Worm (Caenorhabditis elegans): ENCODE measurements around the gene lat-2.

Gene lat-2

DNA sequence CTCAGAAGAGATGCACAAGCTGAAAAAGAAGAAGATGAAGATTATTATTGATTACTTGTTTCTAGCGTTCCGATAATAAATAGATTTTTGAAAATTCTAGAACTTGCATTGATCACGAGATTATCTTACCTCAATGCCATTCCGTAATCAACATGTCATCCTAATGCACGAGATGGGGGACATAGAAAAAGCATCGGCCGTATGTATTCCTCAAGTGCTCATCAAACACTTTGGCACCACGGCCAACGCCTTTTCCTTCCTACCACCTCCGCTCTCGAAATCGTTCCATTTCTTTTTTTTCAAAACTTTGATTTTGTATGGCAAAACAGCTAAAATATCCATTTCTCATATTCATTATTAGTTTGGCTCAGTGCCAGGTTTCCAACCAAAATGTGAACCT, at the start of gene lat-2:
Gene lat-2 (plus strand): TSS at position 301 of the 400 bp plus-strand sequence.
- TF ChIP-seq fkh-2 (tag; optimal IDR thresholded peaks at IDR 0.05) (no peak), ztf-4 (tag; optimal IDR thresholded peaks at IDR 0.05) (no peak), elt-3 (tag; optimal IDR thresholded peaks at IDR 0.05) (no peak), ama-1 (optimal IDR thresholded peaks at IDR 0.05) (no peak), nhr-28 (tag; optimal IDR thresholded peaks at IDR 0.05) (no peak), daf-12 (tag; optimal IDR thresholded peaks at IDR 0.05) (no peak), ceh-9 (tag; optimal IDR thresholded peaks at IDR 0.05) (no peak), fkh-10 (GFP tag; optimal IDR thresholded peaks at IDR 0.05) (no peak), pha-4 (tag; optimal IDR thresholded peaks at IDR 0.05) (no peak), nhr-25 (tag; optimal IDR thresholded peaks at IDR 0.05) (no peak), ceh-82 (tag; optimal IDR thresholded peaks at IDR 0.05) (no peak), elt-1 (tag; optimal IDR thresholded peaks at IDR 0.05) (no peak), egl-5 (tag; optimal IDR thresholded peaks at IDR 0.05) (no peak), nhr-23 (tag; optimal IDR thresholded peaks at IDR 0.05) (no peak), lin-39 (tag; optimal IDR thresholded peaks at IDR 0.05) (no peak), pqm-1 (tag; optimal IDR thresholded peaks at IDR 0.05) (no peak), nhr-67 (tag; optimal IDR thresholded peaks at IDR 0.05) (no peak), tbx-2 (tag; optimal IDR thresholded peaks at IDR 0.05) (no peak), hmg-11 (tag; optimal IDR thresholded peaks at IDR 0.05) (no peak)

DNA sequence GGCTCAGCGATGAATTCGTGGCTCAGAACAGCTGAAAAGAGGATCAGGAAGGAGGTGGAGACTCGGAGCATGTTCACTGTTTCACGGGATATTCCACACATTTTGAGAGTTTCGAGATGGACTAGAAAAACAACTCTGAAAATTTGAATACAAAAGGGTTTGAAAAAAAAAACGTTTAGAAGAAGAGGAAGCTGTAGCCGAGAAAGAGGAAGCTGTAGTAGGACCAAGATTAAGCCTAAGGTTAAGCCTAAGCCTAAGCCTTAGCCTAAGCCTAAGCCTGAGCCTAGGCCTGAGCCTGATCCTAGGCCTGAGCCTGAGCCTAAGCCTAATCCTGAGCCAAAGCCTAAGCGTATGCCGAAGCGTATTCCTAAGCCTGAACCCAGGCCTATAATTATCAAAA, 46.8 kb upstream of the lat-2 start, which contains the start of gene plep-1:
Gene plep-1 (minus strand): TSS at position 101 of the 400 bp plus-strand sequence.
- TF ChIP-seq ceh-82 (tag; optimal IDR thresholded peaks at IDR 0.05) (no peak), eor-1 (tag; optimal IDR thresholded peaks at IDR 0.05) (no peak), lin-39 (tag; optimal IDR thresholded peaks at IDR 0.05) (no peak), unc-62 (GFP tag; optimal IDR thresholded peaks at IDR 0.05) (no peak), jun-1 (tag; optimal IDR thresholded peaks at IDR 0.05) (no peak), ztf-11 (tag; optimal IDR thresholded peaks at IDR 0.05) (no peak), nhr-25 (tag; optimal IDR thresholded peaks at IDR 0.05) (no peak), nhr-23 (tag; optimal IDR thresholded peaks at IDR 0.05) (no peak), unc-39 (tag; optimal IDR thresholded peaks at IDR 0.05) (no peak), egl-27 (tag; optimal IDR thresholded peaks at IDR 0.05) (no peak), nfya-1 (tag; optimal IDR thresholded peaks at IDR 0.05; ENCODE audit: insufficient read depth) (no peak), ceh-9 (tag; optimal IDR thresholded peaks at IDR 0.05) (no peak), nhr-28 (tag; optimal IDR thresholded peaks at IDR 0.05) (no peak), fos-1 (tag; optimal IDR thresholded peaks at IDR 0.05) (no peak), elt-2 (tag; optimal IDR thresholded peaks at IDR 0.05) (no peak), pha-4 (tag; optimal IDR thresholded peaks at IDR 0.05) (no peak), tbx-2 (tag; optimal IDR thresholded peaks at IDR 0.05) (no peak)

DNA sequence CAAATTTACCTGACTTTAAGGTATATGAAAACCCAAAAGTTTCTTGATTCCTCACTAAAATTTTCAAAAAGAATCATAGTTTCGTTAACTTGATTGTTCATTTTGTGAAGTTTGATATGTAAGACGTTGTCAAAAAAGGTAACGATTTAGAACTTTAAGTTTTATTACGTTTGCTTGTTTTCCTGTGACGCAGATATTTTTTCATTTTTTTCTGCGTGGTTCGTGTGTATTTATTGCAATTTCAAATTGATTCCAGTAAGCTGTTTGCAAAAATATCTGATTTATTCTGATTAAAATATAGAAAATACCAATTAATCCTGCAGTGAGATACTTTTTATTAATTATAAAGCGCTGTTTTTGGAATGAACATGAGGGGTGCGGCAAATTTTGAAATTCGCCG, 42.9 kb upstream of the lat-2 start, which contains the start of gene srw-40:
Gene srw-40 (minus strand): TSS at position 101 of the 400 bp plus-strand sequence.
- no peak for TF ChIP-seq ceh-9 (tag; optimal IDR thresholded peaks at IDR 0.05)
- TF ChIP-seq lin-39 (tag; optimal IDR thresholded peaks at IDR 0.05): no peak
- no peak for TF ChIP-seq lsy-12 (tag; optimal IDR thresholded peaks at IDR 0.05)
- no peak for TF ChIP-seq hmg-11 (tag; optimal IDR thresholded peaks at IDR 0.05)
- no peak for TF ChIP-seq nhr-77 (tag; optimal IDR thresholded peaks at IDR 0.05)
- no peak for TF ChIP-seq pha-4 (tag; optimal IDR thresholded peaks at IDR 0.05)
- no peak for TF ChIP-seq nhr-12 (tag; optimal IDR thresholded peaks at IDR 0.05)
- no peak for TF ChIP-seq skn-1 (tag; optimal IDR thresholded peaks at IDR 0.05)
- no peak for TF ChIP-seq ceh-16 (tag; optimal IDR thresholded peaks at IDR 0.05)
- no peak for TF ChIP-seq ztf-4 (tag; optimal IDR thresholded peaks at IDR 0.05)
- no peak for TF ChIP-seq nhr-67 (tag; optimal IDR thresholded peaks at IDR 0.05)
- no peak for TF ChIP-seq nhr-43 (tag; optimal IDR thresholded peaks at IDR 0.05; ENCODE audit: poor library complexity, severe bottlenecking)
- no peak for TF ChIP-seq jun-1 (tag; optimal IDR thresholded peaks at IDR 0.05)
- TF ChIP-seq sea-2 (GFP tag; optimal IDR thresholded peaks at IDR 0.05): no peak
- no peak for TF ChIP-seq daf-12 (tag; optimal IDR thresholded peaks at IDR 0.05)
- TF ChIP-seq aly-2 (tag; optimal IDR thresholded peaks at IDR 0.05): no peak
- TF ChIP-seq tbx-2 (tag; optimal IDR thresholded peaks at IDR 0.05): no peak

DNA sequence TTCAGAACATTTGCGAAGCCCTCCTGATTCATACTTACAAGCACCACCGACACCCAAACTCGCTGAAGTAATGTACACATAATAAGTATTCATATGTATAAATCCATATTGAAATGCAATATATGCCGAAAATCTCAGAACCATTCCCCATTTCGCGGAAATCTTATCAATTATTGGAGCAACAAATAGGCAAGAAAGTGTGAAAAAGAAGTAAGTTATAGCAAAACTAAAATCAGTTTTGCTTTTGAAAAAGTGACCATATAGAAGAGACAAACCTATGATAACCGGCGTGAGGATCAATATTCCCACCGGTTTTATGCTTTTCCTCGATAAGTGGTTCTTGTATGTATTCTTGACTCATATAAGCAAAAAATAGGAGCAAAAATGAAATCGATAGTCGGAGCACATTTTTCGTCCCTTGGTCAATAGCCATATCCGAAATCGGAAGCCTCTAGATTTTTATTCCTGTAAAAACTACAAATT, 39.3 kb upstream of the lat-2 start, which contains the start of gene Y52E8A.6:
Gene Y52E8A.6 (minus strand): TSS at position 433 of the 483 bp plus-strand sequence.
- TF ChIP-seq elt-3 (tag; optimal IDR thresholded peaks at IDR 0.05): no peak
- TF ChIP-seq ama-1 (optimal IDR thresholded peaks at IDR 0.05): no peak
- no peak for TF ChIP-seq ceh-82 (tag; optimal IDR thresholded peaks at IDR 0.05)
- TF ChIP-seq nhr-28 (tag; optimal IDR thresholded peaks at IDR 0.05): no peak
- no peak for TF ChIP-seq unc-39 (tag; optimal IDR thresholded peaks at IDR 0.05)
- no peak for TF ChIP-seq ceh-9 (tag; optimal IDR thresholded peaks at IDR 0.05)
- TF ChIP-seq ztf-11 (tag; optimal IDR thresholded peaks at IDR 0.05): no peak
- TF ChIP-seq tbx-2 (tag; optimal IDR thresholded peaks at IDR 0.05): no peak
- no peak for TF ChIP-seq nhr-12 (tag; optimal IDR thresholded peaks at IDR 0.05)
- TF ChIP-seq eor-1 (tag; optimal IDR thresholded peaks at IDR 0.05): no peak
- no peak for TF ChIP-seq R02D3.7 (tag; optimal IDR thresholded peaks at IDR 0.05)
- no peak for TF ChIP-seq mdl-1 (tag; optimal IDR thresholded peaks at IDR 0.05)
- TF ChIP-seq nhr-25 (tag; optimal IDR thresholded peaks at IDR 0.05): no peak
- TF ChIP-seq pqm-1 (tag; optimal IDR thresholded peaks at IDR 0.05): no peak
- TF ChIP-seq egl-5 (tag; optimal IDR thresholded peaks at IDR 0.05): no peak
- no peak for TF ChIP-seq aly-2 (tag; optimal IDR thresholded peaks at IDR 0.05)
- no peak for TF ChIP-seq lsy-12 (tag; optimal IDR thresholded peaks at IDR 0.05)
- TF ChIP-seq ZK546.5 (tag; optimal IDR thresholded peaks at IDR 0.05): no peak
- no peak for TF ChIP-seq nhr-76 (tag; optimal IDR thresholded peaks at IDR 0.05)
- TF ChIP-seq fkh-10 (GFP tag; optimal IDR thresholded peaks at IDR 0.05): no peak
